Fruit fly (Drosophila melanogaster) whole organism, embryonic: ENCODE results near the gene polo.

ENCODE experiments used
- CG12219 ChIP-seq: fragments of 200-800 bp; sonication (Bioruptor generic); optimal IDR thresholded peaks from 3 replicates; lab custom pipeline; 2018; ENCODE audit warnings: missing biosample characterization, mild to moderate bottlenecking, missing genetic modification characterization
- CG34376 ChIP-seq: fragments of 200-800 bp; sonication (Bioruptor generic); optimal IDR thresholded peaks from 2 replicates; lab custom pipeline; 2018; ENCODE audit warnings: missing biosample characterization, mild to moderate bottlenecking, missing genetic modification characterization
- Dad ChIP-seq: fragments of 200-800 bp; sonication (Bioruptor generic); optimal IDR thresholded peaks from 3 replicates; lab custom pipeline; 2016; ENCODE audit warnings: missing biosample characterization, missing genetic modification characterization
- GATAe ChIP-seq: fragments of 200-800 bp; sonication (Bioruptor generic); conservative IDR thresholded peaks from 2 replicates; pipeline ENCODE4 v1.3.6; 2022; ENCODE audit warnings: missing biosample characterization, missing genetic modification characterization
- HmgD ChIP-seq: fragments of 200-800 bp; sonication (Bioruptor generic); optimal IDR thresholded peaks from 3 replicates; lab custom pipeline; 2016; ENCODE audit warnings: missing biosample characterization, missing genetic modification characterization
- ac ChIP-seq: fragments of 200-800 bp; sonication (Bioruptor generic); optimal IDR thresholded peaks from 3 replicates; lab custom pipeline; 2017; ENCODE audit warnings: missing biosample characterization, mild to moderate bottlenecking, missing genetic modification characterization
- bab2 ChIP-seq: fragments of 200-800 bp; sonication (Bioruptor generic); optimal IDR thresholded peaks from 2 replicates; lab custom pipeline; 2016; ENCODE audit warnings: missing biosample characterization, missing genetic modification characterization
- gce ChIP-seq: fragments of 200-800 bp; sonication (Bioruptor generic); IDR thresholded peaks from 3 replicates; pipeline ENCODE4 v1.3.6; 2022; ENCODE audit warnings: missing biosample characterization, missing genetic modification characterization
- gem ChIP-seq: fragments of 200-800 bp; sonication (Bioruptor generic); optimal IDR thresholded peaks from 2 replicates; lab custom pipeline; 2019; ENCODE audit warnings: missing biosample characterization, mild to moderate bottlenecking, missing genetic modification characterization, moderate library complexity
- kay ChIP-seq: fragments of 200-800 bp; sonication (Bioruptor generic); optimal IDR thresholded peaks from 2 replicates; lab custom pipeline; 2016; ENCODE audit warnings: missing biosample characterization, missing genetic modification characterization
- scrt ChIP-seq: fragments of 200-800 bp; sonication (Bioruptor generic); optimal IDR thresholded peaks from 2 replicates; lab custom pipeline; 2018; ENCODE audit warnings: missing biosample characterization, mild to moderate bottlenecking, missing genetic modification characterization, moderate library complexity
- sima ChIP-seq: fragments of 200-800 bp; sonication (Bioruptor generic); optimal IDR thresholded peaks from 2 replicates; lab custom pipeline; 2016; ENCODE audit warnings: missing biosample characterization, missing genetic modification characterization
- zfh2 ChIP-seq: fragments of 200-800 bp; sonication (Bioruptor generic); optimal IDR thresholded peaks from 2 replicates; lab custom pipeline; 2016; ENCODE audit warnings: missing biosample characterization, missing genetic modification characterization

- TF ChIP-seq HmgD (GFP tag; lab: Kevin White, UChicago) (no peak), sima (GFP tag; lab: Kevin White, UChicago) (no peak), ac (GFP tag; lab: Kevin White, UChicago) (no peak), kay (no peak), bab2 (GFP tag; lab: Kevin White, UChicago) (no peak), gem (tag; lab: Kevin White, UChicago) (no peak), gce (no peak), GATAe (GFP tag; lab: Robert Waterston, UW) (no peak), Dad (GFP tag; lab: Kevin White, UChicago) (no peak), CG34376 (GFP tag; lab: Kevin White, UChicago) (no peak), zfh2 (GFP tag; lab: Kevin White, UChicago) (no peak), CG12219 (no peak), scrt (GFP tag; lab: Kevin White, UChicago) (no peak)
Observed at dm6 chr3L:20354872-20355271, 45.4 kb downstream of the polo start.
